Fruit fly (Drosophila melanogaster) whole organism, prepupa: ENCODE data around the gene CG10600.
A peak's percentile ranks its signal among the peaks of the same experiment; 100 is the strongest.

Experiments used
- CG10631 ChIP-seq: fragments of 200-800 bp; sonication (Bioruptor generic); optimal IDR thresholded peaks from 2 replicates; lab custom pipeline; 2016; ENCODE audit warnings: missing biosample characterization, missing genetic modification characterization
- CG11762 ChIP-seq: fragments of 200-800 bp; sonication (Bioruptor generic); optimal IDR thresholded peaks from 3 replicates; lab custom pipeline; 2016; ENCODE audit warnings: missing biosample characterization, missing genetic modification characterization; ENCODE audit not compliant: insufficient read depth
- CG11902 ChIP-seq: fragments of 200-800 bp; sonication (Bioruptor generic); optimal IDR thresholded peaks from 3 replicates; lab custom pipeline; 2016; ENCODE audit warnings: missing biosample characterization, missing genetic modification characterization
- CG15336 ChIP-seq: fragments of 200-800 bp; sonication (Bioruptor generic); IDR thresholded peaks from 2 replicates; pipeline ENCODE4 v1.3.6; 2022; ENCODE audit warnings: missing biosample characterization, missing genetic modification characterization
- CG1621 ChIP-seq: fragments of 200-800 bp; sonication (Bioruptor generic); optimal IDR thresholded peaks from 3 replicates; lab custom pipeline; 2018; ENCODE audit warnings: missing biosample characterization, mild to moderate bottlenecking, missing genetic modification characterization
- CG3032 ChIP-seq: fragments of 200-800 bp; optimal IDR thresholded peaks from 2 replicates; lab custom pipeline; 2019; ENCODE audit warnings: missing biosample characterization, mild to moderate bottlenecking, missing genetic modification characterization, moderate library complexity
- CG31627 ChIP-seq: fragments of 200-800 bp; sonication (Bioruptor generic); optimal IDR thresholded peaks from 3 replicates; lab custom pipeline; 2016; ENCODE audit warnings: missing biosample characterization, missing genetic modification characterization
- CG32006 ChIP-seq: fragments of 200-800 bp; sonication (Bioruptor generic); optimal IDR thresholded peaks from 3 replicates; lab custom pipeline; 2017; ENCODE audit warnings: missing biosample characterization, mild to moderate bottlenecking, missing genetic modification characterization
- CG34406 ChIP-seq: fragments of 200-800 bp; sonication (Bioruptor generic); optimal IDR thresholded peaks from 3 replicates; lab custom pipeline; 2016; ENCODE audit warnings: missing biosample characterization, missing genetic modification characterization
- CG3919 ChIP-seq: fragments of 200-800 bp; sonication (Bioruptor generic); optimal IDR thresholded peaks from 3 replicates; lab custom pipeline; 2016; ENCODE audit warnings: missing biosample characterization, missing genetic modification characterization
- CG4318 ChIP-seq: fragments of 200-800 bp; sonication (Bioruptor generic); optimal IDR thresholded peaks from 3 replicates; lab custom pipeline; 2017; ENCODE audit warnings: missing biosample characterization, mild to moderate bottlenecking, missing genetic modification characterization
- CG6163 ChIP-seq: fragments of 200-800 bp; sonication (Bioruptor generic); IDR thresholded peaks from 3 replicates; pipeline ENCODE4 v1.3.6; 2022; ENCODE audit warnings: missing biosample characterization, missing genetic modification characterization
- CG6276 ChIP-seq: fragments of 200-800 bp; sonication (Bioruptor generic); optimal IDR thresholded peaks from 2 replicates; lab custom pipeline; 2017; ENCODE audit warnings: missing biosample characterization, mild to moderate bottlenecking, missing genetic modification characterization
- CG6792 ChIP-seq: fragments of 200-800 bp; sonication (Bioruptor generic); optimal IDR thresholded peaks from 3 replicates; lab custom pipeline; 2016; ENCODE audit warnings: missing biosample characterization, missing genetic modification characterization
- CG6854 ChIP-seq: fragments of 200-800 bp; sonication (Bioruptor generic); optimal IDR thresholded peaks from 2 replicates; lab custom pipeline; 2017; ENCODE audit warnings: missing biosample characterization, mild to moderate bottlenecking, missing genetic modification characterization
- CG8119 ChIP-seq: fragments of 200-800 bp; sonication (Bioruptor generic); IDR thresholded peaks from 3 replicates; pipeline ENCODE4 v1.3.6; 2022; ENCODE audit warnings: missing biosample characterization, missing genetic modification characterization
- CG8319 ChIP-seq: fragments of 200-800 bp; sonication (Bioruptor generic); optimal IDR thresholded peaks from 3 replicates; lab custom pipeline; 2016; ENCODE audit warnings: missing biosample characterization, missing genetic modification characterization
- CG8632 ChIP-seq: fragments of 200-800 bp; sonication (Bioruptor generic); optimal IDR thresholded peaks from 3 replicates; lab custom pipeline; 2016; ENCODE audit warnings: missing biosample characterization, missing genetic modification characterization
- Eip75B ChIP-seq: fragments of 200-800 bp; sonication (Bioruptor generic); optimal IDR thresholded peaks from 3 replicates; lab custom pipeline; 2016; ENCODE audit warnings: missing biosample characterization, missing genetic modification characterization
- Eip93F ChIP-seq: fragments of 200-800 bp; sonication (Bioruptor generic); optimal IDR thresholded peaks from 2 replicates; lab custom pipeline; 2016; ENCODE audit warnings: missing biosample characterization, mild to moderate bottlenecking, missing genetic modification characterization
- Ets96B ChIP-seq: fragments of 200-800 bp; optimal IDR thresholded peaks from 2 replicates; lab custom pipeline; 2019; ENCODE audit warnings: missing biosample characterization, mild to moderate bottlenecking, missing genetic modification characterization, moderate library complexity
- Hr38 ChIP-seq: sonication (Bioruptor generic); optimal IDR thresholded peaks from 2 replicates; lab custom pipeline; 2016; ENCODE audit warnings: missing biosample characterization, missing genetic modification characterization
- Hr39 ChIP-seq: fragments of 200-800 bp; sonication (Bioruptor generic); optimal IDR thresholded peaks from 2 replicates; lab custom pipeline; 2016; ENCODE audit warnings: missing biosample characterization, missing genetic modification characterization
- Lpt ChIP-seq: fragments of 200-800 bp; sonication (Bioruptor generic); optimal IDR thresholded peaks from 3 replicates; lab custom pipeline; 2016; ENCODE audit warnings: missing biosample characterization, missing genetic modification characterization
- Met ChIP-seq: fragments of 200-800 bp; sonication (Bioruptor generic); optimal IDR thresholded peaks from 3 replicates; lab custom pipeline; 2016; ENCODE audit warnings: missing biosample characterization, missing genetic modification characterization
- OdsH ChIP-seq: fragments of 200-800 bp; sonication (Bioruptor generic); optimal IDR thresholded peaks from 3 replicates; lab custom pipeline; 2016; ENCODE audit warnings: missing biosample characterization, missing genetic modification characterization
- Smox ChIP-seq: fragments of 200-800 bp; sonication (Bioruptor generic); optimal IDR thresholded peaks from 3 replicates; lab custom pipeline; 2016; ENCODE audit warnings: missing biosample characterization, missing genetic modification characterization
- Sox102F ChIP-seq: fragments of 200-800 bp; sonication (Bioruptor generic); optimal IDR thresholded peaks from 2 replicates; lab custom pipeline; 2016; ENCODE audit warnings: missing biosample characterization, mild to moderate bottlenecking, missing genetic modification characterization
- Sox14 ChIP-seq: fragments of 200-800 bp; sonication (Bioruptor generic); optimal IDR thresholded peaks from 3 replicates; lab custom pipeline; 2016; ENCODE audit warnings: missing biosample characterization, missing genetic modification characterization
- Sox15 ChIP-seq: fragments of 200-800 bp; sonication (Bioruptor generic); optimal IDR thresholded peaks from 3 replicates; lab custom pipeline; 2016; ENCODE audit warnings: missing biosample characterization, missing genetic modification characterization
- cyc ChIP-seq: fragments of 200-800 bp; sonication (Bioruptor generic); optimal IDR thresholded peaks from 3 replicates; lab custom pipeline; 2016; ENCODE audit warnings: missing biosample characterization, missing genetic modification characterization
- dac ChIP-seq: fragments of 200-800 bp; sonication (Bioruptor generic); optimal IDR thresholded peaks from 2 replicates; lab custom pipeline; 2017; ENCODE audit warnings: missing biosample characterization, mild to moderate bottlenecking, missing genetic modification characterization
- dsx ChIP-seq: fragments of 200-800 bp; optimal IDR thresholded peaks from 3 replicates; lab custom pipeline; 2019; ENCODE audit warnings: missing biosample characterization, mild to moderate bottlenecking, missing genetic modification characterization, moderate library complexity; ENCODE audit not compliant: poor library complexity, severe bottlenecking
- esn ChIP-seq: fragments of 200-800 bp; sonication (Bioruptor generic); optimal IDR thresholded peaks from 2 replicates; lab custom pipeline; 2016; ENCODE audit warnings: missing biosample characterization, mild to moderate bottlenecking, missing genetic modification characterization, moderate library complexity
- fd85E ChIP-seq: fragments of 200-800 bp; sonication (Bioruptor generic); optimal IDR thresholded peaks from 3 replicates; lab custom pipeline; 2016; ENCODE audit warnings: missing biosample characterization, missing genetic modification characterization
- fkh ChIP-seq: fragments of 200-800 bp; sonication (Bioruptor generic); optimal IDR thresholded peaks from 3 replicates; lab custom pipeline; 2017; ENCODE audit warnings: missing biosample characterization, mild to moderate bottlenecking, missing genetic modification characterization, moderate library complexity
- lz ChIP-seq: fragments of 200-800 bp; sonication (Bioruptor generic); optimal IDR thresholded peaks from 3 replicates; lab custom pipeline; 2016; ENCODE audit warnings: missing biosample characterization, missing genetic modification characterization
- pdm3 ChIP-seq: fragments of 200-800 bp; sonication (Bioruptor generic); optimal IDR thresholded peaks from 3 replicates; lab custom pipeline; 2016; ENCODE audit warnings: missing biosample characterization, missing genetic modification characterization
- salr ChIP-seq, 2 experiments: fragments of 200-800 bp; sonication (Bioruptor generic); optimal IDR thresholded peaks; 3 replicates each; lab custom pipeline; 2016 to 2018; ENCODE audit warnings: missing biosample characterization in 2 of 2, missing genetic modification characterization in 2 of 2, mild to moderate bottlenecking in 1 of 2
- spab ChIP-seq: fragments of 200-800 bp; sonication (Bioruptor generic); optimal IDR thresholded peaks from 2 replicates; lab custom pipeline; 2017; ENCODE audit warnings: missing biosample characterization, mild to moderate bottlenecking, missing genetic modification characterization, missing genetic modification reagents
- ss ChIP-seq, 2 experiments: fragments of 200-800 bp; sonication (Bioruptor generic); optimal IDR thresholded peaks; 2 replicates in 1 of 2; 3 replicates in 1 of 2; lab custom pipeline; 2017 to 2018; ENCODE audit warnings: mild to moderate bottlenecking in 2 of 2, missing biosample characterization in 2 of 2, missing genetic modification characterization in 2 of 2, moderate library complexity in 1 of 2
- svp ChIP-seq: fragments of 200-800 bp; sonication (Bioruptor generic); peaks from one replicate; lab custom pipeline; 2016; ENCODE audit warnings: missing biosample characterization, missing genetic modification characterization
- topi ChIP-seq: fragments of 200-800 bp; sonication (Bioruptor generic); optimal IDR thresholded peaks from 3 replicates; lab custom pipeline; 2016; ENCODE audit warnings: missing biosample characterization, missing genetic modification characterization

The CG10600 gene

dm6 chr2L:18843560-18843959 lies 4.1 kb upstream of the CG10600 start (continued):
- TF ChIP-seq Sox102F (GFP tag; lab: Kevin White, UChicago) = peak; percentile 35

- no peak for TF ChIP-seq CG6163
- TF ChIP-seq salr (GFP tag; optimal IDR thresholded peaks at IDR 0.05; lab: Kevin White, UChicago) = no peak
- TF ChIP-seq Sox15 = no peak
- TF ChIP-seq CG31627 (GFP tag; lab: Kevin White, UChicago) = no peak
- TF ChIP-seq CG34406 (GFP tag; lab: Kevin White, UChicago) = no peak
- no peak for TF ChIP-seq esn (GFP tag; lab: Kevin White, UChicago)
- no peak for TF ChIP-seq Hr38 (GFP tag; lab: Kevin White, UChicago)
- no peak for TF ChIP-seq Met
- TF ChIP-seq CG32006 (GFP tag; lab: Kevin White, UChicago) = no peak
- TF ChIP-seq CG10631 (GFP tag; lab: Kevin White, UChicago) = no peak
- TF ChIP-seq ss (GFP tag; optimal IDR thresholded peaks at IDR 0.05; lab: Kevin White, UChicago) = no peak
- no peak for TF ChIP-seq Ets96B (tag; lab: Kevin White, UChicago)
- no peak for TF ChIP-seq CG8319
- no peak for TF ChIP-seq CG4318 (GFP tag; lab: Kevin White, UChicago)
- no peak for TF ChIP-seq pdm3
- no peak for TF ChIP-seq CG11762
- TF ChIP-seq, all 60 proteins: peak for 0
Observed at dm6 chr2L:18841210-18841609, 1.7 kb upstream of the CG10600 start, which contains the start of gene CG31752. Gene CG31752, minus strand, starts transcription at chr2L:18841310.

dm6 chr2L:18834525-18834924 lies 5.0 kb downstream of the CG10600 start:
- TF ChIP-seq svp = peak; percentile 61
- no peak for TF ChIP-seq Eip75B
- TF ChIP-seq, all 60 proteins: peak for 1

dm6 chr2L:18830587-18831528 lies 8.6 kb downstream of the CG10600 start, which contains the start of the genes CG17597 and ScpX:
Gene CG17597, minus strand, starts transcription at chr2L:18831153.
Gene ScpX, plus strand, starts transcription at chr2L:18831229.
- TF ChIP-seq Eip93F (GFP tag; lab: Kevin White, UChicago) (peak; percentile 71), CG1621 (tag; lab: Kevin White, UChicago) (peak; percentile 23), CG3919 (GFP tag; lab: Kevin White, UChicago) (peak; percentile 46), CG6163 (no peak; the same call in 2 of the 3 replicates), CG8319 (peak; percentile 38), CG3032 (tag; lab: Kevin White, UChicago) (peak; percentile 55), fd85E (GFP tag; lab: Kevin White, UChicago) (no peak), CG11902 (GFP tag; lab: Kevin White, UChicago) (peak; percentile 28), cyc (GFP tag; lab: Kevin White, UChicago) (peak; percentile 63), svp (peak; percentile 97), fkh (GFP tag; lab: Kevin White, UChicago) (peak; percentile 94), CG8119 (peak; percentile 44; the same call in 2 of the 3 replicates), dsx (peak; percentile 16), CG6792 (GFP tag; lab: Kevin White, UChicago) (peak; percentile 21), OdsH (peak; percentile 50), CG15336 (GFP tag; lab: Robert Waterston, UW) (peak; percentile 47; the same call in 1 of the 2 replicates), Smox (GFP tag; lab: Kevin White, UChicago) (no peak), lz (peak; percentile 65), Lpt (GFP tag; lab: Kevin White, UChicago) (no peak), Sox15 (peak; percentile 45), CG31627 (GFP tag; lab: Kevin White, UChicago) (peak; percentile 74), topi (peak; percentile 52), spab (GFP tag; lab: Kevin White, UChicago) (no peak), CG6854 (GFP tag; lab: Kevin White, UChicago) (peak; percentile 54), Met (peak; percentile 67), dac (GFP tag; lab: Kevin White, UChicago) (peak; percentile 4), CG34406 (GFP tag; lab: Kevin White, UChicago) (peak; percentile 18), CG6276 (peak; percentile 17), CG32006 (GFP tag; lab: Kevin White, UChicago) (peak; percentile 60), ss (GFP tag; optimal IDR thresholded peaks at IDR 0.05; lab: Kevin White, UChicago) (peak; percentile 54 to 59), CG8632 (GFP tag; lab: Kevin White, UChicago) (peak; percentile 11), CG4318 (GFP tag; lab: Kevin White, UChicago) (no peak), Hr39 (GFP tag; lab: Kevin White, UChicago) (peak; percentile 73), Sox14 (peak; percentile 71)
